Fruit fly (Drosophila melanogaster) whole organism, pupa: ENCODE data around the gene CG13280.

Experiments
- CG14655 ChIP-seq: fragments of 200-800 bp; sonication (Bioruptor generic); optimal IDR thresholded peaks from 3 replicates; lab custom pipeline; 2017; ENCODE audit warnings: mild to moderate bottlenecking, missing biosample characterization, missing genetic modification reagents, missing genetic modification characterization
- CG15710 ChIP-seq: fragments of 200-800 bp; sonication (Bioruptor generic); optimal IDR thresholded peaks from 2 replicates; lab custom pipeline; 2018; ENCODE audit warnings: missing biosample characterization, mild to moderate bottlenecking, missing genetic modification characterization, moderate library complexity
- CG8301 ChIP-seq: fragments of 200-800 bp; sonication (Bioruptor generic); optimal IDR thresholded peaks from 2 replicates; lab custom pipeline; 2018; ENCODE audit warnings: missing biosample characterization, mild to moderate bottlenecking, missing genetic modification characterization
- CG9948 ChIP-seq: fragments of 200-800 bp; sonication (Bioruptor generic); optimal IDR thresholded peaks from 2 replicates; lab custom pipeline; 2018; ENCODE audit warnings: missing biosample characterization, mild to moderate bottlenecking, missing genetic modification characterization, moderate library complexity
- EcR ChIP-seq: fragments of 200-800 bp; sonication (Bioruptor generic); optimal IDR thresholded peaks from 3 replicates; lab custom pipeline; 2019; ENCODE audit warnings: missing biosample characterization, missing genetic modification characterization, mild to moderate bottlenecking, moderate library complexity, missing genetic modification reagents
- Snoo ChIP-seq: fragments of 200-800 bp; sonication (Bioruptor generic); optimal IDR thresholded peaks from 3 replicates; lab custom pipeline; 2017; ENCODE audit warnings: missing biosample characterization, mild to moderate bottlenecking, missing genetic modification characterization, inconsistent platforms

DNA sequence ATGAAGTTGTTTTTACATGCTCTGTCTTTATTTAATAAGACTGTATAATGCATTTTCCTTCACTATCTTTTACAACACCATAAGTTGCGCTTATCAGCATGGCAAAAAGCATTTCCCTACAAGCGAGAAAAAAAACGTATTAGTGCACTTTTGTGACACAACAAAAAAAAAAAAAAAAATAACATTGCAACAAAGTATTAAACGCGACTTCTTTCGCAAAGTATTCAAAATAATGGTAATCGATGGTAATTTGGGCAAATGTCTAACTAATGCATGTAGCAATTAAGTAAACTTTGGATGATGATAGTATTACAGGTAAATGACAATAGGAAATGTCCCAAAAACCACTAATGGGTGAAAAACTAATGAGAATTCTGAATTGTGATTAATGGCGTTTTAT lies 27.1 kb upstream of the CG13280 start:
- TF ChIP-seq CG14655 (GFP tag; lab: Kevin White, UChicago) (no peak), CG15710 (no peak), Snoo (no peak), EcR (GFP tag; lab: Kevin White, UChicago) (no peak), CG8301 (no peak), CG9948 (tag; lab: Kevin White, UChicago) (no peak)
